Fruit fly (Drosophila melanogaster) whole organism, prepupa: Measurements from ENCODE around the gene CG14883.
A peak's percentile ranks its signal among the peaks of the same experiment; 100 is the strongest.

ENCODE experiments used
- Blimp-1 ChIP-seq: fragments of 200-800 bp; sonication (Bioruptor generic); optimal IDR thresholded peaks from 3 replicates; lab custom pipeline; 2017; ENCODE audit warnings: missing biosample characterization, missing genetic modification characterization, mild to moderate bottlenecking, moderate library complexity, missing genetic modification reagents
- CG10631 ChIP-seq: fragments of 200-800 bp; sonication (Bioruptor generic); optimal IDR thresholded peaks from 2 replicates; lab custom pipeline; 2016; ENCODE audit warnings: missing biosample characterization, missing genetic modification characterization
- CG11294 ChIP-seq: fragments of 200-800 bp; sonication (Bioruptor generic); IDR thresholded peaks from 2 replicates; pipeline ENCODE4 v1.3.6; 2022; ENCODE audit warnings: missing biosample characterization, missing genetic modification characterization
- CG11762 ChIP-seq: fragments of 200-800 bp; sonication (Bioruptor generic); optimal IDR thresholded peaks from 3 replicates; lab custom pipeline; 2016; ENCODE audit warnings: missing biosample characterization, missing genetic modification characterization; ENCODE audit not compliant: insufficient read depth
- CG11902 ChIP-seq: fragments of 200-800 bp; sonication (Bioruptor generic); optimal IDR thresholded peaks from 3 replicates; lab custom pipeline; 2016; ENCODE audit warnings: missing biosample characterization, missing genetic modification characterization
- CG15336 ChIP-seq: fragments of 200-800 bp; sonication (Bioruptor generic); IDR thresholded peaks from 2 replicates; pipeline ENCODE4 v1.3.6; 2022; ENCODE audit warnings: missing biosample characterization, missing genetic modification characterization
- CG3919 ChIP-seq: fragments of 200-800 bp; sonication (Bioruptor generic); optimal IDR thresholded peaks from 3 replicates; lab custom pipeline; 2016; ENCODE audit warnings: missing biosample characterization, missing genetic modification characterization
- CG4318 ChIP-seq: fragments of 200-800 bp; sonication (Bioruptor generic); optimal IDR thresholded peaks from 3 replicates; lab custom pipeline; 2017; ENCODE audit warnings: missing biosample characterization, mild to moderate bottlenecking, missing genetic modification characterization
- CG6163 ChIP-seq: fragments of 200-800 bp; sonication (Bioruptor generic); IDR thresholded peaks from 3 replicates; pipeline ENCODE4 v1.3.6; 2022; ENCODE audit warnings: missing biosample characterization, missing genetic modification characterization
- CG6808 ChIP-seq: fragments of 200-800 bp; sonication (Bioruptor generic); optimal IDR thresholded peaks from 3 replicates; lab custom pipeline; 2017; ENCODE audit warnings: missing biosample characterization, missing genetic modification characterization, mild to moderate bottlenecking, moderate library complexity, missing genetic modification reagents
- CG6854 ChIP-seq: fragments of 200-800 bp; sonication (Bioruptor generic); optimal IDR thresholded peaks from 2 replicates; lab custom pipeline; 2017; ENCODE audit warnings: missing biosample characterization, mild to moderate bottlenecking, missing genetic modification characterization
- CG7368 ChIP-seq: fragments of 200-800 bp; sonication (Bioruptor generic); optimal IDR thresholded peaks from 3 replicates; lab custom pipeline; 2016; ENCODE audit warnings: missing biosample characterization, missing genetic modification characterization
- CG8632 ChIP-seq: fragments of 200-800 bp; sonication (Bioruptor generic); optimal IDR thresholded peaks from 3 replicates; lab custom pipeline; 2016; ENCODE audit warnings: missing biosample characterization, missing genetic modification characterization
- CG9139 ChIP-seq: fragments of 200-800 bp; sonication (Bioruptor generic); optimal IDR thresholded peaks from 3 replicates; lab custom pipeline; 2017; ENCODE audit warnings: missing biosample characterization, mild to moderate bottlenecking, missing genetic modification characterization
- Eip75B ChIP-seq: fragments of 200-800 bp; sonication (Bioruptor generic); optimal IDR thresholded peaks from 3 replicates; lab custom pipeline; 2016; ENCODE audit warnings: missing biosample characterization, missing genetic modification characterization
- Eip78C ChIP-seq: fragments of 200-800 bp; sonication (Bioruptor generic); peaks from one replicate; lab custom pipeline; 2016; ENCODE audit warnings: missing biosample characterization, missing genetic modification characterization
- Eip93F ChIP-seq: fragments of 200-800 bp; sonication (Bioruptor generic); optimal IDR thresholded peaks from 2 replicates; lab custom pipeline; 2016; ENCODE audit warnings: missing biosample characterization, mild to moderate bottlenecking, missing genetic modification characterization
- Ets96B ChIP-seq: fragments of 200-800 bp; optimal IDR thresholded peaks from 2 replicates; lab custom pipeline; 2019; ENCODE audit warnings: missing biosample characterization, mild to moderate bottlenecking, missing genetic modification characterization, moderate library complexity
- Hr38 ChIP-seq: sonication (Bioruptor generic); optimal IDR thresholded peaks from 2 replicates; lab custom pipeline; 2016; ENCODE audit warnings: missing biosample characterization, missing genetic modification characterization
- Lpt ChIP-seq: fragments of 200-800 bp; sonication (Bioruptor generic); optimal IDR thresholded peaks from 3 replicates; lab custom pipeline; 2016; ENCODE audit warnings: missing biosample characterization, missing genetic modification characterization
- Met ChIP-seq: fragments of 200-800 bp; sonication (Bioruptor generic); optimal IDR thresholded peaks from 3 replicates; lab custom pipeline; 2016; ENCODE audit warnings: missing biosample characterization, missing genetic modification characterization
- OdsH ChIP-seq: fragments of 200-800 bp; sonication (Bioruptor generic); optimal IDR thresholded peaks from 3 replicates; lab custom pipeline; 2016; ENCODE audit warnings: missing biosample characterization, missing genetic modification characterization
- Sox102F ChIP-seq: fragments of 200-800 bp; sonication (Bioruptor generic); optimal IDR thresholded peaks from 2 replicates; lab custom pipeline; 2016; ENCODE audit warnings: missing biosample characterization, mild to moderate bottlenecking, missing genetic modification characterization
- Sox14 ChIP-seq: fragments of 200-800 bp; sonication (Bioruptor generic); optimal IDR thresholded peaks from 3 replicates; lab custom pipeline; 2016; ENCODE audit warnings: missing biosample characterization, missing genetic modification characterization
- Sox15 ChIP-seq: fragments of 200-800 bp; sonication (Bioruptor generic); optimal IDR thresholded peaks from 3 replicates; lab custom pipeline; 2016; ENCODE audit warnings: missing biosample characterization, missing genetic modification characterization
- achi ChIP-seq: fragments of 200-800 bp; sonication (Bioruptor generic); optimal IDR thresholded peaks from 3 replicates; lab custom pipeline; 2016; ENCODE audit warnings: missing biosample characterization, missing genetic modification characterization
- acj6 ChIP-seq: fragments of 200-800 bp; sonication (Bioruptor generic); optimal IDR thresholded peaks from 3 replicates; lab custom pipeline; 2016; ENCODE audit warnings: missing biosample characterization, missing genetic modification characterization
- dac ChIP-seq: fragments of 200-800 bp; sonication (Bioruptor generic); optimal IDR thresholded peaks from 2 replicates; lab custom pipeline; 2017; ENCODE audit warnings: missing biosample characterization, mild to moderate bottlenecking, missing genetic modification characterization
- esn ChIP-seq: fragments of 200-800 bp; sonication (Bioruptor generic); optimal IDR thresholded peaks from 2 replicates; lab custom pipeline; 2016; ENCODE audit warnings: missing biosample characterization, mild to moderate bottlenecking, missing genetic modification characterization, moderate library complexity
- fkh ChIP-seq: fragments of 200-800 bp; sonication (Bioruptor generic); optimal IDR thresholded peaks from 3 replicates; lab custom pipeline; 2017; ENCODE audit warnings: missing biosample characterization, mild to moderate bottlenecking, missing genetic modification characterization, moderate library complexity
- lz ChIP-seq: fragments of 200-800 bp; sonication (Bioruptor generic); optimal IDR thresholded peaks from 3 replicates; lab custom pipeline; 2016; ENCODE audit warnings: missing biosample characterization, missing genetic modification characterization
- net ChIP-seq: fragments of 200-800 bp; sonication (Bioruptor generic); optimal IDR thresholded peaks from 3 replicates; lab custom pipeline; 2016; ENCODE audit warnings: missing biosample characterization, missing genetic modification characterization
- spab ChIP-seq: fragments of 200-800 bp; sonication (Bioruptor generic); optimal IDR thresholded peaks from 2 replicates; lab custom pipeline; 2017; ENCODE audit warnings: missing biosample characterization, mild to moderate bottlenecking, missing genetic modification characterization, missing genetic modification reagents
- ss ChIP-seq, 2 experiments: fragments of 200-800 bp; sonication (Bioruptor generic); optimal IDR thresholded peaks; 2 replicates in 1 of 2; 3 replicates in 1 of 2; lab custom pipeline; 2017 to 2018; ENCODE audit warnings: mild to moderate bottlenecking in 2 of 2, missing biosample characterization in 2 of 2, missing genetic modification characterization in 2 of 2, moderate library complexity in 1 of 2
- vri ChIP-seq: fragments of 200-800 bp; sonication (Bioruptor generic); optimal IDR thresholded peaks from 3 replicates; lab custom pipeline; 2016; ENCODE audit warnings: missing biosample characterization, mild to moderate bottlenecking, missing genetic modification characterization

Gene CG14883

dm6 chr3R:16449187-16449973, 6.5 kb upstream of the CG14883 start (continued):
- TF ChIP-seq Ets96B (tag; lab: Kevin White, UChicago) (peak; percentile 99), net (GFP tag; lab: Kevin White, UChicago) (peak; percentile 97), CG11762 (peak; percentile 93), spab (peak; percentile 99), esn (GFP tag; lab: Kevin White, UChicago) (peak; percentile 92), CG6808 (GFP tag; lab: Kevin White, UChicago) (peak; percentile 98), ss (GFP tag; optimal IDR thresholded peaks at IDR 0.05; lab: Kevin White, UChicago) (peak; percentile 98), CG6163 (GFP tag; lab: Robert Waterston, UW) (peak; percentile 99), Sox15 (peak; percentile 96)

- TF ChIP-seq Lpt, result no peak
- TF ChIP-seq CG15336 (GFP tag; lab: Robert Waterston, UW), result 0 out of 2 replicates have a peak, but pooled peaks have one; percentile 26
- no peak for TF ChIP-seq fkh
- peak; percentile 45 for TF ChIP-seq Eip78C (GFP tag; lab: Kevin White, UChicago)
- peak; percentile 46 for TF ChIP-seq CG6854 (GFP tag; lab: Kevin White, UChicago)
- peak; percentile 20 for TF ChIP-seq Blimp-1 (GFP tag; lab: Kevin White, UChicago)
- peak; percentile 40 for TF ChIP-seq Sox14 (GFP tag; lab: Kevin White, UChicago)
- peak; percentile 24 for TF ChIP-seq vri (GFP tag; lab: Kevin White, UChicago)
- peak in 1 of 2 experiments; percentile 40 for TF ChIP-seq ss (GFP tag; optimal IDR thresholded peaks at IDR 0.05; lab: Kevin White, UChicago)
- TF ChIP-seq CG11762, result no peak
Observed at dm6 chr3R:16452954-16453587, 2.8 kb upstream of the CG14883 start.

DNA sequence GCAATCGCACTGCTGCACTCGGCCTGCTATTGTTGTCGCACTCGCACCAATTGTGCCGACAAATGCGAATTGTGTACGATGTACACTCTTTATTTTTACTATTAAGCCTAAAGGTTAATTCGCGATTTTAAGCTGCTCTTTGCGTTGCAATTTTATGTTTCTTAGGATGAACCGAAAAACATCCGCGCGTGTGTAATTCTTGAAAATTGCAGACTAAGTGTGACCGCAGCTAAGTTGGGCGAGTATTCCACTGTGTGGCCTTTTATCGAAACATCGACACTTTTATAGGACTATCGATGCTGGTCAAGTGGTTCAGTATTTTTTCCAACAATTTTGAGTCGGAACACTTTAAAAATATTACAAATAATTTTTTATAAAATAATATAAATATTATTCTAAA, 2.3 kb upstream of the CG14883 start, which contains the start of gene Pak3:
Pak3 (minus strand) TSS at position 225 of the 400 bp plus-strand sequence.
- peak; percentile 16 for TF ChIP-seq CG6854 (GFP tag; lab: Kevin White, UChicago)
- no peak for TF ChIP-seq CG11294 (GFP tag; lab: Robert Waterston, UW)
- TF ChIP-seq, all 60 proteins: peak for 1

dm6 chr3R:16454192-16454591, 1.7 kb upstream of the CG14883 start, which contains the start of gene CG10405:
TSS of gene CG10405 (plus strand) at chr3R:16454492.
- TF ChIP-seq CG8632 (GFP tag; lab: Kevin White, UChicago), result no peak
- TF ChIP-seq OdsH (GFP tag; lab: Kevin White, UChicago), result no peak
- no peak for TF ChIP-seq Met (GFP tag; lab: Kevin White, UChicago)
- TF ChIP-seq CG7368 (GFP tag; lab: Kevin White, UChicago), result no peak
- no peak for TF ChIP-seq Eip93F (GFP tag; lab: Kevin White, UChicago)
- TF ChIP-seq Ets96B (tag; lab: Kevin White, UChicago), result no peak
- TF ChIP-seq CG9139 (GFP tag; lab: Kevin White, UChicago), result no peak
- no peak for TF ChIP-seq Hr38
- no peak for TF ChIP-seq CG3919
- TF ChIP-seq achi (GFP tag; lab: Kevin White, UChicago), result no peak

- TF ChIP-seq Eip75B (GFP tag; lab: Kevin White, UChicago) (no peak), CG4318 (GFP tag; lab: Kevin White, UChicago) (no peak), fkh (no peak), CG7368 (GFP tag; lab: Kevin White, UChicago) (no peak), vri (GFP tag; lab: Kevin White, UChicago) (no peak), OdsH (GFP tag; lab: Kevin White, UChicago) (no peak), CG6854 (GFP tag; lab: Kevin White, UChicago) (no peak), esn (GFP tag; lab: Kevin White, UChicago) (no peak), Blimp-1 (GFP tag; lab: Kevin White, UChicago) (no peak), CG10631 (no peak), CG11902 (GFP tag; lab: Kevin White, UChicago) (no peak), acj6 (GFP tag; lab: Kevin White, UChicago) (no peak), lz (GFP tag; lab: Kevin White, UChicago) (no peak), Sox102F (GFP tag; lab: Kevin White, UChicago) (no peak), dac (GFP tag; lab: Kevin White, UChicago) (no peak)
Observed at dm6 chr3R:16456607-16457006, 755 bp downstream of the CG14883 start.
